Worm (Caenorhabditis elegans): ENCODE measurements around the gene ruvb-1.
A peak's percentile ranks its signal among the peaks of the same experiment; 100 is the strongest.

Gene ruvb-1

ce11 chrV:10002720-10003119, 22.1 kb upstream of the ruvb-1 start:
- no peak for TF ChIP-seq aly-2 (tag; optimal IDR thresholded peaks at IDR 0.05)
- peak; percentile 38 for TF ChIP-seq crh-2 (tag; optimal IDR thresholded peaks at IDR 0.05)
- peak; percentile 60 for TF ChIP-seq nhr-25 (tag; optimal IDR thresholded peaks at IDR 0.05)
- peak; percentile 55 for TF ChIP-seq blmp-1 (tag; optimal IDR thresholded peaks at IDR 0.05; ENCODE audit: insufficient read depth)
- peak; percentile 41 for TF ChIP-seq nhr-6 (tag; optimal IDR thresholded peaks at IDR 0.05)
- peak; percentile 52 for TF ChIP-seq sma-9 (GFP tag; optimal IDR thresholded peaks at IDR 0.05)
- no peak for TF ChIP-seq sma-9 (tag; optimal IDR thresholded peaks at IDR 0.05)
- TF ChIP-seq nhr-129 (tag; optimal IDR thresholded peaks at IDR 0.05) = peak; percentile 12
- no peak for TF ChIP-seq sem-4 (tag; optimal IDR thresholded peaks at IDR 0.05)

ce11 chrV:10000760-10001159, 20.2 kb upstream of the ruvb-1 start, which contains the start of gene K08H10.10:
Gene K08H10.10, plus strand, starts transcription at chrV:10001060.
- no peak for TF ChIP-seq R02D3.7 (tag; optimal IDR thresholded peaks at IDR 0.05)
- TF ChIP-seq nhr-12 (tag; optimal IDR thresholded peaks at IDR 0.05) = no peak

- TF ChIP-seq nhr-12 (tag; optimal IDR thresholded peaks at IDR 0.05) (no peak), blmp-1 (tag; optimal IDR thresholded peaks at IDR 0.05; ENCODE audit: insufficient read depth) (no peak), ZK546.5 (tag; optimal IDR thresholded peaks at IDR 0.05) (no peak), sma-9 (GFP tag; optimal IDR thresholded peaks at IDR 0.05) (no peak), sma-9 (tag; optimal IDR thresholded peaks at IDR 0.05) (no peak), alr-1 (tag; optimal IDR thresholded peaks at IDR 0.05) (no peak), nhr-11 (tag; optimal IDR thresholded peaks at IDR 0.05) (no peak), snpc-4 (tag; optimal IDR thresholded peaks at IDR 0.05) (no peak), nhr-10 (tag; optimal IDR thresholded peaks at IDR 0.05) (no peak), C34F6.9 (tag; optimal IDR thresholded peaks at IDR 0.05) (no peak), nhr-129 (tag; optimal IDR thresholded peaks at IDR 0.05) (no peak), R02D3.7 (tag; optimal IDR thresholded peaks at IDR 0.05) (no peak), sma-3 (GFP tag; optimal IDR thresholded peaks at IDR 0.05) (no peak)
These were observed 15.2 kb upstream of the ruvb-1 start, which contains the start of gene K08H10.6 for ce11 chrV:9995791-9996190. Gene K08H10.6, minus strand, starts transcription at chrV:9995891.

ce11 chrV:9991610-9992009, 11.0 kb upstream of the ruvb-1 start, which contains the start of the genes rde-1 and trpp-6:
Gene rde-1, minus strand, starts transcription at chrV:9991642.
Gene trpp-6, plus strand, starts transcription at chrV:9991895.
- TF ChIP-seq gmeb-1 (tag; optimal IDR thresholded peaks at IDR 0.05) (peak; percentile 15), nhr-21 (tag; optimal IDR thresholded peaks at IDR 0.05) (no peak), unc-55 (GFP tag; optimal IDR thresholded peaks at IDR 0.05) (peak; percentile 55), sem-4 (tag; optimal IDR thresholded peaks at IDR 0.05) (no peak), nhr-129 (tag; optimal IDR thresholded peaks at IDR 0.05) (no peak), mab-5 (tag; optimal IDR thresholded peaks at IDR 0.05) (no peak), nhr-6 (tag; optimal IDR thresholded peaks at IDR 0.05) (no peak), nhr-12 (tag; optimal IDR thresholded peaks at IDR 0.05) (no peak), C34F6.9 (tag; optimal IDR thresholded peaks at IDR 0.05) (peak; percentile 35), elt-1 (tag; optimal IDR thresholded peaks at IDR 0.05) (no peak)

- no peak for TF ChIP-seq lin-11 (tag; optimal IDR thresholded peaks at IDR 0.05)
- no peak for TF ChIP-seq ztf-11 (tag; optimal IDR thresholded peaks at IDR 0.05)
- no peak for TF ChIP-seq elt-1 (tag; optimal IDR thresholded peaks at IDR 0.05)
- TF ChIP-seq nhr-25 (tag; optimal IDR thresholded peaks at IDR 0.05) = no peak
- TF ChIP-seq nhr-237 (tag; optimal IDR thresholded peaks at IDR 0.05) = no peak
These were observed 7.1 kb upstream of the ruvb-1 start, which contains the start of gene C27H6.8 for ce11 chrV:9987688-9988087. Gene C27H6.8, minus strand, starts transcription at chrV:9987788.

- TF ChIP-seq sma-3 (GFP tag; optimal IDR thresholded peaks at IDR 0.05) = no peak
- TF ChIP-seq nhr-129 (tag; optimal IDR thresholded peaks at IDR 0.05) = peak; percentile 1
These were observed 5.6 kb upstream of the ruvb-1 start, which contains the start of gene rmd-2 for ce11 chrV:9986177-9986576. Gene rmd-2, minus strand, starts transcription at chrV:9986277.

ce11 chrV:9985227-9985864, 4.7 kb upstream of the ruvb-1 start:
- TF ChIP-seq skn-1 (tag; optimal IDR thresholded peaks at IDR 0.05) = no peak
- no peak for TF ChIP-seq mdl-1 (tag; optimal IDR thresholded peaks at IDR 0.05)
- no peak for TF ChIP-seq fos-1 (tag; optimal IDR thresholded peaks at IDR 0.05)
- peak; percentile 51 for TF ChIP-seq sma-9 (GFP tag; optimal IDR thresholded peaks at IDR 0.05)
- no peak for TF ChIP-seq sma-9 (tag; optimal IDR thresholded peaks at IDR 0.05)
- no peak for TF ChIP-seq nhr-25 (tag; optimal IDR thresholded peaks at IDR 0.05)
- TF ChIP-seq F13H6.1 (tag; optimal IDR thresholded peaks at IDR 0.05) = peak; percentile 5
- peak in 1 of 2 experiments; percentile 17 for TF ChIP-seq lsy-2 (tag; optimal IDR thresholded peaks at IDR 0.05)
- TF ChIP-seq unc-39 (tag; optimal IDR thresholded peaks at IDR 0.05) = no peak
- TF ChIP-seq C34F6.9 (tag; optimal IDR thresholded peaks at IDR 0.05) = no peak
- no peak for TF ChIP-seq ztf-4 (tag; optimal IDR thresholded peaks at IDR 0.05)
- TF ChIP-seq nhr-23 (tag; optimal IDR thresholded peaks at IDR 0.05) = no peak
- TF ChIP-seq ztf-11 (tag; optimal IDR thresholded peaks at IDR 0.05) = no peak

Measured in whole organism, L2 larva.